Worm (Caenorhabditis elegans): ENCODE results near the gene E04F6.10.

- no peak for TF ChIP-seq spr-3 (GFP tag; optimal IDR thresholded peaks at IDR 0.05)
- no peak for TF ChIP-seq Y48G9A.11 (GFP tag; IDR thresholded peaks at IDR 0.05)
- TF ChIP-seq nhr-76 (tag; optimal IDR thresholded peaks at IDR 0.05), result no peak
- TF ChIP-seq skn-1 (tag; optimal IDR thresholded peaks at IDR 0.05), result no peak
- TF ChIP-seq fos-1 (tag; optimal IDR thresholded peaks at IDR 0.05), result no peak
- no peak for TF ChIP-seq ceh-28 (tag; optimal IDR thresholded peaks at IDR 0.05)
- no peak for TF ChIP-seq lin-13 (GFP tag; optimal IDR thresholded peaks at IDR 0.05)
- no peak for TF ChIP-seq hlh-30 (tag; optimal IDR thresholded peaks at IDR 0.05; ENCODE audit: insufficient read depth)
Observed at ce11 chrII:7195541-7195940, 21.4 kb downstream of the E04F6.10 start, which contains the start of gene acdh-12.
